Worm (Caenorhabditis elegans) whole organism, young adult: Measurements from ENCODE around the gene Y46G5A.15.

Experiments
- B0261.1 ChIP-seq: sonication (generic microtip); optimal IDR thresholded peaks from 2 replicates; lab custom pipeline; 2016; ENCODE audit warnings: mild to moderate bottlenecking, missing genetic modification characterization, moderate library complexity, missing compliant biosample characterization
- B0336.3 ChIP-seq: fragments of 200-800 bp; sonication (Bioruptor generic); IDR thresholded peaks from 2 replicates; pipeline ENCODE4 v1.3.6; 2022; ENCODE audit warnings: missing genetic modification characterization, missing compliant biosample characterization
- F22D6.2 ChIP-seq: sonication (generic microtip); optimal IDR thresholded peaks from 2 replicates; lab custom pipeline; 2016; ENCODE audit warnings: mild to moderate bottlenecking, missing genetic modification characterization, missing compliant biosample characterization
- F23B12.7 ChIP-seq: sonication (generic microtip); optimal IDR thresholded peaks from 2 replicates; lab custom pipeline; 2017; ENCODE audit warnings: missing genetic modification characterization, mild to moderate bottlenecking, missing compliant biosample characterization, antibody characterized with exemption, moderate library complexity; ENCODE audit not compliant: insufficient read depth
- F37B4.10 ChIP-seq: fragments of 200-800 bp; sonication (Bioruptor generic); IDR thresholded peaks from 2 replicates; pipeline ENCODE4 v1.3.6; 2022; ENCODE audit warnings: missing genetic modification characterization, missing compliant biosample characterization
- F39B2.1 ChIP-seq: fragments of 200-800 bp; sonication (Bioruptor generic); IDR thresholded peaks from 2 replicates; pipeline ENCODE4 v1.3.6; 2022; ENCODE audit warnings: missing genetic modification reagents, missing genetic modification characterization, missing compliant biosample characterization
- F55B11.4 ChIP-seq: sonication (generic microtip); optimal IDR thresholded peaks from 2 replicates; lab custom pipeline; 2016; ENCODE audit warnings: missing compliant biosample characterization, missing genetic modification characterization, borderline replicate concordance; ENCODE audit not compliant: insufficient read depth
- F57A8.1 ChIP-seq: fragments of 200-800 bp; sonication (Bioruptor generic); optimal IDR thresholded peaks from 2 replicates; lab custom pipeline; 2018; ENCODE audit warnings: mild to moderate bottlenecking, missing genetic modification characterization, moderate library complexity, missing compliant biosample characterization
- F57C9.4 ChIP-seq: sonication (generic microtip); optimal IDR thresholded peaks from 2 replicates; lab custom pipeline; 2017; ENCODE audit warnings: mild to moderate bottlenecking, missing genetic modification characterization, missing compliant biosample characterization
- Y53G8AR.9 ChIP-seq: fragments of 200-800 bp; sonication (Bioruptor generic); conservative IDR thresholded peaks from 2 replicates; pipeline ENCODE4 v1.3.6; 2022; ENCODE audit warnings: missing genetic modification reagents, missing genetic modification characterization, missing compliant biosample characterization
- Y56A3A.18 ChIP-seq: fragments of 200-800 bp; sonication (Bioruptor generic); IDR thresholded peaks from 2 replicates; pipeline ENCODE4 v1.3.6; 2022; ENCODE audit warnings: missing genetic modification reagents, missing genetic modification characterization, missing compliant biosample characterization
- Y67H2A.10 ChIP-seq: fragments of 200-800 bp; sonication (Bioruptor generic); conservative IDR thresholded peaks from 2 replicates; pipeline ENCODE4 v1.3.6; 2022; ENCODE audit warnings: missing genetic modification reagents, missing genetic modification characterization, missing compliant biosample characterization
- Y95B8A.8 ChIP-seq: fragments of 200-800 bp; sonication (Bioruptor generic); IDR thresholded peaks from 2 replicates; pipeline ENCODE4 v1.3.6; 2022; ENCODE audit warnings: missing genetic modification reagents, missing genetic modification characterization, missing compliant biosample characterization
- akir-1 ChIP-seq: fragments of 200-800 bp; sonication (Bioruptor generic); optimal IDR thresholded peaks from 2 replicates; lab custom pipeline; 2018; ENCODE audit warnings: mild to moderate bottlenecking, missing genetic modification characterization, moderate library complexity, missing compliant biosample characterization
- ama-1 ChIP-seq, 3 experiments: fragments of 150-350 bp in 1 of 3; sonication (generic microtip) in 2 of 3; optimal IDR thresholded peaks; 2 replicates each; lab custom pipeline; 2014 to 2018; ENCODE audit warnings: missing biosample characterization in 2 of 3, missing genetic modification characterization in 2 of 3, missing genetic modification reagents in 2 of 3
- athp-1 ChIP-seq: sonication (generic microtip); optimal IDR thresholded peaks from 2 replicates; lab custom pipeline; 2017; ENCODE audit warnings: mild to moderate bottlenecking, missing genetic modification characterization, missing compliant biosample characterization
- attf-6 ChIP-seq: fragments of 200-800 bp; sonication (Bioruptor generic); IDR thresholded peaks from 2 replicates; pipeline ENCODE4 v1.3.6; 2022; ENCODE audit warnings: missing genetic modification reagents, missing genetic modification characterization, missing compliant biosample characterization
- bed-1 ChIP-seq: fragments of 200-800 bp; sonication (Bioruptor generic); IDR thresholded peaks from 2 replicates; pipeline ENCODE4 v1.3.6; 2022; ENCODE audit warnings: missing genetic modification reagents, missing genetic modification characterization, missing compliant biosample characterization
- bed-2 ChIP-seq: fragments of 200-800 bp; sonication (Bioruptor generic); IDR thresholded peaks from 2 replicates; pipeline ENCODE4 v1.3.6; 2022; ENCODE audit warnings: missing genetic modification reagents, missing genetic modification characterization, missing compliant biosample characterization
- ccch-3 ChIP-seq: fragments of 200-800 bp; sonication (Bioruptor generic); optimal IDR thresholded peaks from 2 replicates; lab custom pipeline; 2018; ENCODE audit warnings: mild to moderate bottlenecking, missing genetic modification characterization, missing compliant biosample characterization
- cebp-2 ChIP-seq: fragments of 200-800 bp; sonication (Bioruptor generic); IDR thresholded peaks from 2 replicates; pipeline ENCODE4 v1.3.6; 2022; ENCODE audit warnings: missing genetic modification characterization, missing compliant biosample characterization
- ceh-100 ChIP-seq: fragments of 200-800 bp; sonication (Bioruptor generic); IDR thresholded peaks from 2 replicates; pipeline ENCODE4 v1.3.6; 2022; ENCODE audit warnings: missing genetic modification reagents, missing genetic modification characterization, missing compliant biosample characterization
- ceh-58 ChIP-seq: fragments of 200-800 bp; sonication (Bioruptor generic); IDR thresholded peaks from 2 replicates; pipeline ENCODE4 v1.3.6; 2022; ENCODE audit warnings: missing genetic modification characterization, missing compliant biosample characterization
- ceh-91 ChIP-seq: fragments of 200-800 bp; sonication (Bioruptor generic); IDR thresholded peaks from 2 replicates; pipeline ENCODE4 v1.3.6; 2022; ENCODE audit warnings: missing genetic modification reagents, missing genetic modification characterization, missing compliant biosample characterization
- die-1 ChIP-seq: sonication (generic microtip); optimal IDR thresholded peaks from 2 replicates; lab custom pipeline; 2016; ENCODE audit warnings: missing genotype, mild to moderate bottlenecking, missing genetic modification characterization, missing compliant biosample characterization
- dox-1 ChIP-seq: fragments of 200-800 bp; sonication (Bioruptor generic); IDR thresholded peaks from 2 replicates; pipeline ENCODE4 v1.3.6; 2022; ENCODE audit warnings: missing genetic modification reagents, missing genetic modification characterization, missing compliant biosample characterization
- egl-18 ChIP-seq: fragments of 200-800 bp; sonication (Bioruptor generic); IDR thresholded peaks from 2 replicates; pipeline ENCODE4 v1.3.6; 2022; ENCODE audit warnings: missing genetic modification reagents, missing genetic modification characterization, missing compliant biosample characterization
- egl-44 ChIP-seq: fragments of 200-800 bp; sonication (Bioruptor generic); IDR thresholded peaks from 2 replicates; pipeline ENCODE4 v1.3.6; 2022; ENCODE audit warnings: missing genetic modification reagents, missing genetic modification characterization, missing compliant biosample characterization
- fkh-3 ChIP-seq: sonication (generic microtip); optimal IDR thresholded peaks from 2 replicates; lab custom pipeline; 2016; ENCODE audit warnings: mild to moderate bottlenecking, missing genetic modification characterization, missing compliant biosample characterization
- him-1 ChIP-seq: sonication (generic microtip); optimal IDR thresholded peaks from 2 replicates; lab custom pipeline; 2016; ENCODE audit warnings: missing genotype, missing genetic modification reagents, missing genetic modification characterization, missing compliant biosample characterization
- hlh-26 ChIP-seq: fragments of 200-800 bp; sonication (Bioruptor generic); conservative IDR thresholded peaks from 2 replicates; pipeline ENCODE4 v1.3.6; 2022; ENCODE audit warnings: missing genetic modification reagents, missing genetic modification characterization, missing compliant biosample characterization
- hmg-20 ChIP-seq: fragments of 200-800 bp; sonication (Bioruptor generic); IDR thresholded peaks from 2 replicates; pipeline ENCODE4 v1.3.6; 2022; ENCODE audit warnings: missing genetic modification reagents, missing genetic modification characterization, missing compliant biosample characterization
- lir-1 ChIP-seq: fragments of 200-800 bp; sonication (Bioruptor generic); conservative IDR thresholded peaks from 2 replicates; pipeline ENCODE4 v1.3.6; 2022; ENCODE audit warnings: missing genetic modification reagents, missing genetic modification characterization, missing compliant biosample characterization
- mcd-1 ChIP-seq: fragments of 200-800 bp; sonication (Bioruptor generic); IDR thresholded peaks from 2 replicates; pipeline ENCODE4 v1.3.6; 2022; ENCODE audit warnings: missing genetic modification reagents, missing genetic modification characterization, missing compliant biosample characterization
- mxl-1 ChIP-seq: sonication (generic microtip); optimal IDR thresholded peaks from 2 replicates; lab custom pipeline; 2016; ENCODE audit warnings: missing genetic modification characterization, missing compliant biosample characterization
- nhr-179 ChIP-seq: sonication (generic microtip); optimal IDR thresholded peaks from 2 replicates; lab custom pipeline; 2016; ENCODE audit warnings: mild to moderate bottlenecking, missing genetic modification characterization, missing compliant biosample characterization
- nhr-90 ChIP-seq: sonication (generic microtip); optimal IDR thresholded peaks from 2 replicates; lab custom pipeline; 2016; ENCODE audit warnings: missing genotype, mild to moderate bottlenecking, missing genetic modification characterization, missing compliant biosample characterization
- pbrm-1 ChIP-seq: fragments of 200-800 bp; sonication (Bioruptor generic); IDR thresholded peaks from 2 replicates; pipeline ENCODE4 v1.3.6; 2022; ENCODE audit warnings: missing genetic modification reagents, missing genetic modification characterization, missing compliant biosample characterization
- rcor-1 ChIP-seq: fragments of 200-800 bp; sonication (Bioruptor generic); IDR thresholded peaks from 2 replicates; pipeline ENCODE4 v1.3.6; 2022; ENCODE audit warnings: missing genetic modification reagents, missing genetic modification characterization, missing compliant biosample characterization
- sdz-38 ChIP-seq: sonication (generic microtip); optimal IDR thresholded peaks from 2 replicates; lab custom pipeline; 2016; ENCODE audit warnings: missing genotype, missing genetic modification characterization, missing compliant biosample characterization
- snpc-1.3 ChIP-seq: sonication (generic microtip); optimal IDR thresholded peaks from 2 replicates; lab custom pipeline; 2017; ENCODE audit warnings: missing genetic modification characterization, mild to moderate bottlenecking, missing compliant biosample characterization, antibody characterized with exemption, moderate library complexity, missing genotype, missing genetic modification reagents; ENCODE audit not compliant: insufficient read depth
- snpc-4 ChIP-seq, 5 experiments: fragments of 150-350 bp in 1 of 5; sonication (generic microtip) in 4 of 5; optimal IDR thresholded peaks; 2 replicates each; lab custom pipeline; 2014 to 2018; ENCODE audit warnings: missing genetic modification characterization in 5 of 5, missing biosample characterization in 3 of 5, antibody characterized with exemption in 2 of 5, mild to moderate bottlenecking in 2 of 5, missing compliant biosample characterization in 2 of 5, missing genotype in 2 of 5, moderate library complexity in 2 of 5, missing genetic modification reagents in 1 of 5
- sptf-2 ChIP-seq: fragments of 200-800 bp; sonication (Bioruptor generic); optimal IDR thresholded peaks from 2 replicates; lab custom pipeline; 2018; ENCODE audit warnings: mild to moderate bottlenecking, missing genetic modification characterization, missing compliant biosample characterization
- tlf-1 ChIP-seq: fragments of 200-800 bp; sonication (Bioruptor generic); optimal IDR thresholded peaks from 2 replicates; lab custom pipeline; 2018; ENCODE audit warnings: mild to moderate bottlenecking, missing genetic modification characterization, missing compliant biosample characterization
- ztf-22 ChIP-seq: fragments of 200-800 bp; sonication (Bioruptor generic); optimal IDR thresholded peaks from 2 replicates; lab custom pipeline; 2018; ENCODE audit warnings: mild to moderate bottlenecking, missing genetic modification characterization, moderate library complexity, missing compliant biosample characterization
- ztf-28 ChIP-seq: fragments of 200-800 bp; sonication (Bioruptor generic); IDR thresholded peaks from 2 replicates; pipeline ENCODE4 v1.3.6; 2022; ENCODE audit warnings: missing genetic modification reagents, missing genetic modification characterization, missing compliant biosample characterization
- ztf-6 ChIP-seq: fragments of 200-800 bp; sonication (Bioruptor generic); IDR thresholded peaks from 2 replicates; pipeline ENCODE4 v1.3.6; 2022; ENCODE audit warnings: missing genetic modification reagents, missing genetic modification characterization, missing compliant biosample characterization

Y46G5A.15 gene

ce11 chrII:12787831-12788248 is 2.6 kb upstream of the Y46G5A.15 start, which contains the start of gene alkb-7 (continued):
- TF ChIP-seq egl-44 (GFP tag; lab: Robert Waterston, UW) (no peak), die-1 (tag; lab: Kevin White, UChicago) (no peak), ztf-22 (GFP tag; lab: Kevin White, UChicago) (no peak), fkh-3 (tag; lab: Kevin White, UChicago) (no peak), athp-1 (tag; lab: Kevin White, UChicago) (peak; percentile 3), hlh-26 (GFP tag; lab: Robert Waterston, UW) (no peak), F57A8.1 (GFP tag; lab: Kevin White, UChicago) (no peak), lir-1 (GFP tag; lab: Robert Waterston, UW) (no peak), snpc-1.3 (tag; lab: Kevin White, UChicago) (no peak), ztf-28 (no peak), Y67H2A.10 (GFP tag; lab: Robert Waterston, UW) (no peak), ceh-91 (0 out of 2 replicates have a peak, but pooled peaks have one; percentile 34), attf-6 (GFP tag; lab: Robert Waterston, UW) (0 out of 2 replicates have a peak, but pooled peaks have one; percentile 19), tlf-1 (GFP tag; lab: Kevin White, UChicago) (no peak), Y53G8AR.9 (GFP tag; lab: Robert Waterston, UW) (0 out of 2 replicates have a peak, but pooled peaks have one; percentile 11), rcor-1 (GFP tag; lab: Robert Waterston, UW) (no peak), B0261.1 (tag; lab: Kevin White, UChicago) (no peak), F23B12.7 (tag; lab: Kevin White, UChicago) (no peak), mxl-1 (tag; lab: Kevin White, UChicago) (no peak), ztf-6 (GFP tag; lab: Robert Waterston, UW) (no peak), F55B11.4 (tag; lab: Kevin White, UChicago) (no peak), sptf-2 (GFP tag; lab: Kevin White, UChicago) (no peak), pbrm-1 (GFP tag; lab: Robert Waterston, UW) (no peak; the same call in none of the 2 replicates), ama-1 (optimal IDR thresholded peaks at IDR 0.05; lab: Kevin White, UChicago) (no peak), ama-1 (GFP tag; optimal IDR thresholded peaks at IDR 0.05; lab: Kevin White, UChicago) (peak; percentile 8 to 70), F37B4.10 (no peak), nhr-90 (tag; lab: Kevin White, UChicago) (no peak), sdz-38 (tag; lab: Kevin White, UChicago) (no peak), F57C9.4 (no peak), snpc-4 (GFP tag; optimal IDR thresholded peaks at IDR 0.05; lab: Kevin White, UChicago) (no peak), snpc-4 (tag; optimal IDR thresholded peaks at IDR 0.05; lab: Kevin White, UChicago) (no peak), F39B2.1 (GFP tag; lab: Robert Waterston, UW) (no peak), F22D6.2 (tag; lab: Kevin White, UChicago) (no peak), cebp-2 (0 out of 2 replicates have a peak, but pooled peaks have one; percentile 26), mcd-1 (GFP tag; lab: Robert Waterston, UW) (peak; percentile 50), Y56A3A.18 (GFP tag; lab: Robert Waterston, UW) (no peak), akir-1 (GFP tag; lab: Kevin White, UChicago) (no peak), Y95B8A.8 (GFP tag; lab: Robert Waterston, UW) (peak; percentile 10; the same call in 1 of the 2 replicates), egl-18 (GFP tag; lab: Robert Waterston, UW) (no peak), bed-2 (GFP tag; lab: Robert Waterston, UW) (no peak), B0336.3 (GFP tag; lab: Robert Waterston, UW) (peak; percentile 59; the same call in 1 of the 2 replicates), ceh-100 (GFP tag; lab: Robert Waterston, UW) (no peak), ccch-3 (GFP tag; lab: Kevin White, UChicago) (no peak), hmg-20 (GFP tag; lab: Robert Waterston, UW) (no peak), dox-1 (GFP tag; lab: Robert Waterston, UW) (peak; percentile 33; the same call in 1 of the 2 replicates), ceh-58 (GFP tag; lab: Robert Waterston, UW) (no peak), bed-1 (GFP tag; lab: Robert Waterston, UW) (no peak), nhr-179 (no peak), him-1 (peak; percentile 44)
